Fruit fly (Drosophila melanogaster): ENCODE measurements around the gene Ddrgk1.

Ddrgk1 gene

DNA sequence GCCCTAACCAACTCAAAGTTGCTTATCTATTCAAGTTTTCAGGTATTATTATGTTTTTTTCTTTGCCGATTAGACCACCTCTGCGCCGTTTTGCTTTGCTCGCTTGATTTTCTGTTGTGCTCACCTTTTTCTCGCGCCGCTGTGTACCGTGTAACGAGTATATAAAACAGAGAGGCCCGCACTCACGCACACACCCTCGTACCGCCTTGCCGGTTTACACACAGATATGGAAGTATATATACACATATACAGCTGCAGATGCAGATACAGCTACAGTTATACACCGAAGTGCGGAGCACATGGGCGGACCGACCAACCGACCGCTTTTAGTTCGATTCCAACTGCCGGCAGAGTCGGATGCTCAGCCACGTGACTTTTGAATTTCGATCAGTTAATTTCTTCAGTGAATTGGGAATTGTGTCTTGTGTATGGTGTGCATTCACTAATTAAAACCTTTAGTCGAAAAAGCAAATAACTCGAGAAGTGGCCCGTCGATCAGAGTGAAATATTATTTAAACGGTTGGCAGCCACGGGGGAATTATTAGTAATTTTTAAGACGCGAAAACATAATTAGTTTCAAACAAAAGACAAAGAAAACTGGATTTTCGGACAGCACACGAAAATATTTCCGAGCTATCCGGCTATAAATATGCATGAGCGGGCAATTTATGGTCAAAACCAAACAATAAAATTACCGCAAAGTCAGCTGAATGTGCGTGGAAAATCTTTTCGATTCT, 26.2 kb upstream of the Ddrgk1 start (continued):
- TF ChIP-seq Nf-YA (GFP tag; IDR thresholded peaks at IDR 0.05) (no peak), fd96Cb (tag; optimal IDR thresholded peaks at IDR 0.05) (no peak), HLHmδ (GFP tag; optimal IDR thresholded peaks at IDR 0.05) (peak; percentile 60), Fer3 (tag; optimal IDR thresholded peaks at IDR 0.05) (no peak), gcm2 (GFP tag; optimal IDR thresholded peaks at IDR 0.05) (peak; percentile 10), CG2116 (GFP tag; optimal IDR thresholded peaks at IDR 0.05) (no peak), Blimp-1 (GFP tag; optimal IDR thresholded peaks at IDR 0.05) (no peak), CG7839 (tag; optimal IDR thresholded peaks at IDR 0.05) (peak; percentile 12), CG4617 (GFP tag; optimal IDR thresholded peaks at IDR 0.05; ENCODE audit: borderline replicate concordance) (no peak), sr (GFP tag; IDR thresholded peaks at IDR 0.05) (peak; percentile 74; the same call in 2 of the 3 replicates), eyg (GFP tag; optimal IDR thresholded peaks at IDR 0.05) (no peak), CG10654 (GFP tag; optimal IDR thresholded peaks at IDR 0.05) (no peak), her (GFP tag; optimal IDR thresholded peaks at IDR 0.05) (peak; percentile 66), CG10321 (GFP tag; IDR thresholded peaks at IDR 0.05) (no peak), lola (GFP tag; optimal IDR thresholded peaks at IDR 0.05) (no peak), CoRest (tag; optimal IDR thresholded peaks at IDR 0.05) (no peak), CG8089 (GFP tag; optimal IDR thresholded peaks at IDR 0.05) (no peak), ind (GFP tag; optimal IDR thresholded peaks at IDR 0.05) (no peak), dpn (GFP tag; optimal IDR thresholded peaks at IDR 0.05) (no peak), HmgZ (tag; optimal IDR thresholded peaks at IDR 0.05) (peak; percentile 68), zfh1 (GFP tag; IDR thresholded peaks at IDR 0.05) (peak; percentile 14; the same call in 1 of the 3 replicates), dati (GFP tag; IDR thresholded peaks at IDR 0.05) (no peak), sna (GFP tag; IDR thresholded peaks at IDR 0.05; ENCODE audit: partially characterized antibody) (0 out of 2 replicates have a peak, but pooled peaks have one; percentile 48), ssp (GFP tag; IDR thresholded peaks at IDR 0.05) (no peak), CG3838 (GFP tag; optimal IDR thresholded peaks at IDR 0.05) (no peak), dan (GFP tag; IDR thresholded peaks at IDR 0.05) (no peak), bbx (GFP tag; IDR thresholded peaks at IDR 0.05; ENCODE audit: partially characterized antibody) (peak; percentile 60; the same call in 1 of the 2 replicates), CG12236 (GFP tag; optimal IDR thresholded peaks at IDR 0.05) (no peak), CG31441 (GFP tag; IDR thresholded peaks at IDR 0.05) (no peak), en (GFP tag; optimal IDR thresholded peaks at IDR 0.05) (no peak), cg (GFP tag; optimal IDR thresholded peaks at IDR 0.05) (peak; percentile 100), kni (GFP tag; optimal IDR thresholded peaks at IDR 0.05) (peak; percentile 92), CG11560 (tag; IDR thresholded peaks at IDR 0.05) (no peak), CG8765 (GFP tag; IDR thresholded peaks at IDR 0.05) (no peak), CG11085 (GFP tag; IDR thresholded peaks at IDR 0.05) (no peak), pnt (GFP tag; optimal IDR thresholded peaks at IDR 0.05) (no peak), YL-1 (GFP tag; optimal IDR thresholded peaks at IDR 0.05) (peak; percentile 15), CG16815 (GFP tag; optimal IDR thresholded peaks at IDR 0.05) (no peak), Xbp1 (GFP tag; optimal IDR thresholded peaks at IDR 0.05) (no peak), dysf (GFP tag; IDR thresholded peaks at IDR 0.05) (no peak), amos (GFP tag; IDR thresholded peaks at IDR 0.05; ENCODE audit: partially characterized antibody) (no peak; the same call in 1 of the 2 replicates), stwl (tag; optimal IDR thresholded peaks at IDR 0.05) (peak; percentile 9), ken (GFP tag; IDR thresholded peaks at IDR 0.05) (no peak), tx (GFP tag; optimal IDR thresholded peaks at IDR 0.05) (no peak), NfI (GFP tag; optimal IDR thresholded peaks at IDR 0.05) (peak; percentile 29), CG2875 (GFP tag; optimal IDR thresholded peaks at IDR 0.05) (peak; percentile 29), rib (GFP tag; IDR thresholded peaks at IDR 0.05) (peak; percentile 60; the same call in 1 of the 2 replicates), zen2 (GFP tag; IDR thresholded peaks at IDR 0.05; ENCODE audit: partially characterized antibody) (no peak), usp (GFP tag; optimal IDR thresholded peaks at IDR 0.05) (no peak)
